Worm (Caenorhabditis elegans) whole organism, young adult: ENCODE measurements around the gene oac-8.

Experiments used
- B0261.1 ChIP-seq: sonication (generic microtip); optimal IDR thresholded peaks from 2 replicates; lab custom pipeline; 2016; ENCODE audit warnings: mild to moderate bottlenecking, missing genetic modification characterization, moderate library complexity, missing compliant biosample characterization
- snpc-4 ChIP-seq, 5 experiments: fragments of 150-350 bp in 1 of 5; sonication (generic microtip) in 4 of 5; optimal IDR thresholded peaks; 2 replicates each; lab custom pipeline; 2014 to 2018; ENCODE audit warnings: missing genetic modification characterization in 5 of 5, missing biosample characterization in 3 of 5, antibody characterized with exemption in 2 of 5, mild to moderate bottlenecking in 2 of 5, missing compliant biosample characterization in 2 of 5, missing genotype in 2 of 5, moderate library complexity in 2 of 5, missing genetic modification reagents in 1 of 5

DNA sequence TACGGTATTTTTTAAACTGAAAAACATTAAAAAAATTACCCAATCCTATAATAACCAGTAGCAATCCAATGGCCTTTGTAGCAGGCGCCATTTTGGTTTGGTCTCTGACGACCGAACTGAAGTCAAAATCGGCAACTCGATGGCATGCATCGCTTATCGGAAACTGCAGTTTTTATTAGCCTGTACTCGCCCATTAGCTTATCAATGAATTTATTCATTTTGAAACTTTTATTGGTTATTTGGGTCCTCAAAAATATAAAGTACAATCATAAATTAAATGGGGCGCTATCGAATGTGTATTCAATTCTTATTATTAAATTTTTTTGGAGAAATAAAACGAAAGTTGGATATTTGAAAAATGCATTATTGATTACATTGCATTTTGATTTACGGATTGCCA lies 44.4 kb downstream of the oac-8 start, which contains the start of gene R09H10.5:
- TF ChIP-seq B0261.1 (no peak), snpc-4 (GFP tag; optimal IDR thresholded peaks at IDR 0.05; lab: Kevin White, UChicago) (no peak), snpc-4 (tag; optimal IDR thresholded peaks at IDR 0.05; lab: Kevin White, UChicago) (no peak)
